Fruit fly (Drosophila melanogaster) S2 (cell line): ENCODE measurements around the gene CG43338.

Experiments
- CG8478 ChIP-seq: fragments of >200 bp; optimal IDR thresholded peaks from 2 replicates; lab custom pipeline; 2018
- CTCF ChIP-seq, 2 experiments: fragments of >200 bp; optimal IDR thresholded peaks; 2 replicates each; lab custom pipeline; 2018

dm6 chr2L:18705617-18706046, 34.6 kb upstream of the CG43338 start, which contains the start of gene Jwa:
- TF ChIP-seq CG8478: no peak
- no peak for TF ChIP-seq CTCF (optimal IDR thresholded peaks at IDR 0.05; lab: Kevin White, UChicago)
